Fruit fly (Drosophila melanogaster): ENCODE measurements around the gene sturkopf.

sturkopf gene

dm6 chr3L:1298509-1298908 lies 14.7 kb downstream of the sturkopf start, which contains the start of gene scf (continued):
- TF ChIP-seq pros (GFP tag; optimal IDR thresholded peaks at IDR 0.05) (no peak), CG10565 (GFP tag; optimal IDR thresholded peaks at IDR 0.05) (no peak), Dbx (GFP tag; IDR thresholded peaks at IDR 0.05) (no peak), E2f1 (GFP tag; IDR thresholded peaks at IDR 0.05) (no peak), CG15514 (GFP tag; optimal IDR thresholded peaks at IDR 0.05) (peak; percentile 96), sim (GFP tag; IDR thresholded peaks at IDR 0.05) (no peak), row (GFP tag; IDR thresholded peaks at IDR 0.05) (peak; percentile 60), sima (GFP tag; optimal IDR thresholded peaks at IDR 0.05) (no peak), CG7786 (GFP tag; optimal IDR thresholded peaks at IDR 0.05) (no peak), CG1602 (GFP tag; optimal IDR thresholded peaks at IDR 0.05) (no peak), CG15696 (tag; optimal IDR thresholded peaks at IDR 0.05) (no peak), CG17568 (GFP tag; optimal IDR thresholded peaks at IDR 0.05) (no peak), CG31224 (GFP tag; IDR thresholded peaks at IDR 0.05) (no peak), ranshi (GFP tag; IDR thresholded peaks at IDR 0.05) (peak; percentile 37; the same call in 1 of the 2 replicates), tio (GFP tag; optimal IDR thresholded peaks at IDR 0.05) (no peak), CG13296 (GFP tag; optimal IDR thresholded peaks at IDR 0.05) (no peak), CG10654 (GFP tag; optimal IDR thresholded peaks at IDR 0.05) (no peak), CG11695 (GFP tag; IDR thresholded peaks at IDR 0.05) (0 out of 3 replicates have a peak, but pooled peaks have one; percentile 36), CG13123 (GFP tag; optimal IDR thresholded peaks at IDR 0.05) (no peak), croc (GFP tag; conservative IDR thresholded peaks at IDR 0.05) (no peak), CG30403 (GFP tag; optimal IDR thresholded peaks at IDR 0.05) (no peak), crp (GFP tag; optimal IDR thresholded peaks at IDR 0.05) (no peak), CG5180 (GFP tag; optimal IDR thresholded peaks at IDR 0.05) (no peak), tx (GFP tag; optimal IDR thresholded peaks at IDR 0.05) (no peak), Ravus (GFP tag; IDR thresholded peaks at IDR 0.05) (no peak), CG4328 (GFP tag; optimal IDR thresholded peaks at IDR 0.05) (no peak), ab (GFP tag; optimal IDR thresholded peaks at IDR 0.05) (no peak), pfk (GFP tag; optimal IDR thresholded peaks at IDR 0.05) (no peak), psq (GFP tag; optimal IDR thresholded peaks at IDR 0.05) (no peak), CG32772 (GFP tag; IDR thresholded peaks at IDR 0.05) (no peak), Sox102F (GFP tag; optimal IDR thresholded peaks at IDR 0.05) (no peak), CG18011 (GFP tag; optimal IDR thresholded peaks at IDR 0.05) (no peak), NC2α (GFP tag; optimal IDR thresholded peaks at IDR 0.05) (no peak), CG2889 (GFP tag; IDR thresholded peaks at IDR 0.05) (no peak), Mes4 (GFP tag; optimal IDR thresholded peaks at IDR 0.05) (no peak), nerfin-2 (GFP tag; IDR thresholded peaks at IDR 0.05; ENCODE audit: partially characterized antibody) (no peak), CG8388 (GFP tag; optimal IDR thresholded peaks at IDR 0.05) (no peak), NFAT (GFP tag; IDR thresholded peaks at IDR 0.05) (no peak), CG11456 (GFP tag; IDR thresholded peaks at IDR 0.05) (peak; percentile 49; the same call in 1 of the 3 replicates), gcm (GFP tag; optimal IDR thresholded peaks at IDR 0.05) (no peak), CG18619 (GFP tag; optimal IDR thresholded peaks at IDR 0.05) (no peak), wdn (GFP tag; IDR thresholded peaks at IDR 0.05) (no peak), CG9609 (GFP tag; optimal IDR thresholded peaks at IDR 0.05) (no peak), CG14014 (GFP tag; IDR thresholded peaks at IDR 0.05) (0 out of 2 replicates have a peak, but pooled peaks have one; percentile 34), vfl (GFP tag; optimal IDR thresholded peaks at IDR 0.05) (no peak), pb (GFP tag; optimal IDR thresholded peaks at IDR 0.05) (peak; percentile 41), Bteb2 (GFP tag; optimal IDR thresholded peaks at IDR 0.05) (no peak), ara (GFP tag; IDR thresholded peaks at IDR 0.05) (no peak), Antp (GFP tag; optimal IDR thresholded peaks at IDR 0.05) (no peak), insv (GFP tag; optimal IDR thresholded peaks at IDR 0.05) (peak in 1 of 2 experiments; percentile 20), lov (optimal IDR thresholded peaks at IDR 0.05) (no peak), lov (GFP tag; IDR thresholded peaks at IDR 0.05) (peak; percentile 54; the same call in 1 of the 3 replicates)

All from whole organism, embryonic.